Worm (Caenorhabditis elegans): ENCODE results near the gene C25F6.6.

Gene C25F6.6

ce11 chrX:5450773-5451447 lies at the start of gene C25F6.6:
Gene C25F6.6 (minus strand): TSS chrX:5450823.
- peak; percentile 32 for TF ChIP-seq elt-2 (tag; optimal IDR thresholded peaks at IDR 0.05)
- TF ChIP-seq ztf-11 (tag; optimal IDR thresholded peaks at IDR 0.05), result no peak
- no peak for TF ChIP-seq zag-1 (tag; optimal IDR thresholded peaks at IDR 0.05)
- no peak for TF ChIP-seq ceh-9 (tag; optimal IDR thresholded peaks at IDR 0.05)
- TF ChIP-seq unc-39 (tag; optimal IDR thresholded peaks at IDR 0.05), result no peak
- TF ChIP-seq sea-2 (GFP tag; optimal IDR thresholded peaks at IDR 0.05), result no peak
- peak; percentile 11 for TF ChIP-seq pqm-1 (tag; optimal IDR thresholded peaks at IDR 0.05)
- no peak for TF ChIP-seq ZK546.5 (tag; optimal IDR thresholded peaks at IDR 0.05)
- TF ChIP-seq elt-1 (tag; optimal IDR thresholded peaks at IDR 0.05), result no peak
- no peak for TF ChIP-seq hmg-11 (tag; optimal IDR thresholded peaks at IDR 0.05)
- TF ChIP-seq mdl-1 (tag; optimal IDR thresholded peaks at IDR 0.05), result no peak
- no peak for TF ChIP-seq snpc-4 (tag; optimal IDR thresholded peaks at IDR 0.05)
- TF ChIP-seq nhr-77 (tag; optimal IDR thresholded peaks at IDR 0.05), result no peak
- TF ChIP-seq jun-1 (tag; optimal IDR thresholded peaks at IDR 0.05), result no peak
- peak; percentile 11 for TF ChIP-seq nhr-23 (tag; optimal IDR thresholded peaks at IDR 0.05)
- TF ChIP-seq fkh-2 (tag; optimal IDR thresholded peaks at IDR 0.05), result no peak

ce11 chrX:5492820-5493382 lies 42.3 kb upstream of the C25F6.6 start, which contains the start of the genes bus-8A and bus-8B:
Gene bus-8A (plus strand): TSS chrX:5492915.
Gene bus-8B (plus strand): TSS chrX:5493332.
- TF ChIP-seq nhr-28 (tag; optimal IDR thresholded peaks at IDR 0.05), result no peak
- TF ChIP-seq elt-2 (tag; optimal IDR thresholded peaks at IDR 0.05), result no peak
- TF ChIP-seq ZK546.5 (tag; optimal IDR thresholded peaks at IDR 0.05), result no peak

- TF ChIP-seq egl-27 (tag; optimal IDR thresholded peaks at IDR 0.05) (no peak), skn-1 (tag; optimal IDR thresholded peaks at IDR 0.05) (no peak), daf-12 (tag; optimal IDR thresholded peaks at IDR 0.05) (no peak), R02D3.7 (tag; optimal IDR thresholded peaks at IDR 0.05) (no peak), eor-1 (tag; optimal IDR thresholded peaks at IDR 0.05) (no peak), nhr-23 (tag; optimal IDR thresholded peaks at IDR 0.05) (no peak), zag-1 (tag; optimal IDR thresholded peaks at IDR 0.05) (no peak), jun-1 (tag; optimal IDR thresholded peaks at IDR 0.05) (no peak), ceh-28 (tag; optimal IDR thresholded peaks at IDR 0.05) (no peak), nhr-237 (tag; optimal IDR thresholded peaks at IDR 0.05) (no peak), nhr-12 (tag; optimal IDR thresholded peaks at IDR 0.05) (no peak)
These were observed 38.9 kb upstream of the C25F6.6 start, which contains the start of gene F55D1.1 for ce11 chrX:5489538-5489937. Gene F55D1.1 (plus strand): TSS chrX:5489838.

ce11 chrX:5488867-5489266 lies 38.2 kb upstream of the C25F6.6 start:
- TF ChIP-seq mdl-1 (tag; optimal IDR thresholded peaks at IDR 0.05), result no peak
- no peak for TF ChIP-seq ztf-4 (tag; optimal IDR thresholded peaks at IDR 0.05)
- TF ChIP-seq snpc-4 (tag; optimal IDR thresholded peaks at IDR 0.05), result no peak
- TF ChIP-seq ZK546.5 (tag; optimal IDR thresholded peaks at IDR 0.05), result no peak
- no peak for TF ChIP-seq elt-1 (tag; optimal IDR thresholded peaks at IDR 0.05)
- no peak for TF ChIP-seq hmg-11 (tag; optimal IDR thresholded peaks at IDR 0.05)
- no peak for TF ChIP-seq ceh-82 (tag; optimal IDR thresholded peaks at IDR 0.05)
- no peak for TF ChIP-seq lin-39 (tag; optimal IDR thresholded peaks at IDR 0.05)
- no peak for TF ChIP-seq nhr-28 (tag; optimal IDR thresholded peaks at IDR 0.05)
- no peak for TF ChIP-seq fkh-2 (tag; optimal IDR thresholded peaks at IDR 0.05)
- TF ChIP-seq nhr-43 (tag; optimal IDR thresholded peaks at IDR 0.05; ENCODE audit: poor library complexity, severe bottlenecking), result no peak
- no peak for TF ChIP-seq unc-62 (GFP tag; optimal IDR thresholded peaks at IDR 0.05)
- TF ChIP-seq ceh-28 (tag; optimal IDR thresholded peaks at IDR 0.05), result no peak
- TF ChIP-seq zag-1 (tag; optimal IDR thresholded peaks at IDR 0.05), result no peak
- no peak for TF ChIP-seq egl-5 (tag; optimal IDR thresholded peaks at IDR 0.05)
- no peak for TF ChIP-seq pqm-1 (tag; optimal IDR thresholded peaks at IDR 0.05)
- TF ChIP-seq elt-2 (tag; optimal IDR thresholded peaks at IDR 0.05), result no peak

ce11 chrX:5485931-5486537 lies 35.4 kb upstream of the C25F6.6 start, which contains the start of gene C25F6.1:
Gene C25F6.1 (plus strand): TSS chrX:5486487.
- TF ChIP-seq ceh-16 (tag; optimal IDR thresholded peaks at IDR 0.05) (no peak), pqm-1 (tag; optimal IDR thresholded peaks at IDR 0.05) (no peak), unc-62 (GFP tag; optimal IDR thresholded peaks at IDR 0.05) (no peak), ztf-4 (tag; optimal IDR thresholded peaks at IDR 0.05) (no peak), nhr-28 (tag; optimal IDR thresholded peaks at IDR 0.05) (no peak), ztf-11 (tag; optimal IDR thresholded peaks at IDR 0.05) (no peak), nhr-11 (tag; optimal IDR thresholded peaks at IDR 0.05) (no peak), ama-1 (optimal IDR thresholded peaks at IDR 0.05) (no peak), mdl-1 (tag; optimal IDR thresholded peaks at IDR 0.05) (no peak), nhr-23 (tag; optimal IDR thresholded peaks at IDR 0.05) (peak; percentile 23), snpc-4 (tag; optimal IDR thresholded peaks at IDR 0.05) (no peak), nhr-76 (tag; optimal IDR thresholded peaks at IDR 0.05) (no peak), jun-1 (tag; optimal IDR thresholded peaks at IDR 0.05) (peak; percentile 18), lin-39 (tag; optimal IDR thresholded peaks at IDR 0.05) (no peak), nfya-1 (tag; optimal IDR thresholded peaks at IDR 0.05; ENCODE audit: insufficient read depth) (no peak), pha-4 (tag; optimal IDR thresholded peaks at IDR 0.05) (peak; percentile 29), skn-1 (tag; optimal IDR thresholded peaks at IDR 0.05) (no peak), lsy-12 (tag; optimal IDR thresholded peaks at IDR 0.05) (no peak), aly-2 (tag; optimal IDR thresholded peaks at IDR 0.05) (no peak)
